Fruit fly (Drosophila melanogaster) whole organism, embryonic: ENCODE measurements around the gene CIA30.

Source experiments
- Ada2b ChIP-seq: fragments of 200-800 bp; sonication (Bioruptor generic); IDR thresholded peaks from 2 replicates; pipeline ENCODE4 v1.3.6; 2022; ENCODE audit warnings: missing biosample characterization, missing genetic modification characterization
- Aef1 ChIP-seq: fragments of 200-800 bp; sonication (Bioruptor generic); IDR thresholded peaks from 3 replicates; pipeline ENCODE4 v1.3.6; 2022; ENCODE audit warnings: missing biosample characterization, missing genetic modification characterization
- Awh ChIP-seq: fragments of 200-800 bp; sonication (Bioruptor generic); IDR thresholded peaks from 2 replicates; pipeline ENCODE4, ENCODE4 v1.3.6; 2022; ENCODE audit warnings: missing biosample characterization, missing genetic modification characterization
- BtbVII ChIP-seq: fragments of 200-800 bp; sonication (Bioruptor generic); optimal IDR thresholded peaks from 3 replicates; lab custom pipeline; 2017; ENCODE audit warnings: missing biosample characterization, mild to moderate bottlenecking, missing genetic modification characterization
- CG10543 ChIP-seq: fragments of 200-800 bp; sonication (Bioruptor generic); optimal IDR thresholded peaks from 3 replicates; lab custom pipeline; 2017; ENCODE audit warnings: missing biosample characterization, mild to moderate bottlenecking, missing genetic modification characterization, moderate library complexity
- CG12219 ChIP-seq: fragments of 200-800 bp; sonication (Bioruptor generic); optimal IDR thresholded peaks from 3 replicates; lab custom pipeline; 2018; ENCODE audit warnings: missing biosample characterization, mild to moderate bottlenecking, missing genetic modification characterization
- CG1233 ChIP-seq: fragments of 200-800 bp; sonication (Bioruptor generic); optimal IDR thresholded peaks from 4 replicates; lab custom pipeline; 2018; ENCODE audit warnings: missing biosample characterization, mild to moderate bottlenecking, missing genetic modification characterization
- CG13296 ChIP-seq: fragments of 200-800 bp; sonication (Bioruptor generic); optimal IDR thresholded peaks from 3 replicates; lab custom pipeline; 2018; ENCODE audit warnings: missing biosample characterization, mild to moderate bottlenecking, missing genetic modification characterization
- CG13424 ChIP-seq: fragments of 200-800 bp; sonication (Bioruptor generic); optimal IDR thresholded peaks from 2 replicates; lab custom pipeline; 2019; ENCODE audit warnings: missing biosample characterization, mild to moderate bottlenecking, missing genetic modification characterization, moderate library complexity
- CG14710 ChIP-seq: fragments of 200-800 bp; sonication (Bioruptor generic); optimal IDR thresholded peaks from 3 replicates; lab custom pipeline; 2019; ENCODE audit warnings: missing biosample characterization, mild to moderate bottlenecking, missing genetic modification characterization, moderate library complexity
- CG1647 ChIP-seq: fragments of 200-800 bp; sonication (Bioruptor generic); optimal IDR thresholded peaks from 3 replicates; lab custom pipeline; 2016; ENCODE audit warnings: missing biosample characterization, missing genetic modification characterization
- CG16813 ChIP-seq: fragments of 200-800 bp; sonication (Bioruptor generic); IDR thresholded peaks from 3 replicates; pipeline ENCODE4 v1.3.6; 2022; ENCODE audit warnings: missing biosample characterization, missing genetic modification characterization; ENCODE audit not compliant: partially characterized antibody
- CG17328 ChIP-seq: fragments of 200-800 bp; sonication (Bioruptor generic); IDR thresholded peaks from 2 replicates; pipeline ENCODE4 v1.3.6; 2022; ENCODE audit warnings: missing biosample characterization, missing genetic modification characterization
- CG18599 ChIP-seq: fragments of 200-800 bp; sonication (Bioruptor generic); optimal IDR thresholded peaks from 3 replicates; lab custom pipeline; 2017; ENCODE audit warnings: missing biosample characterization, missing genetic modification characterization, mild to moderate bottlenecking, moderate library complexity, missing genetic modification reagents
- CG2889 ChIP-seq: fragments of 200-800 bp; sonication (Bioruptor generic); IDR thresholded peaks from 3 replicates; pipeline ENCODE4 v1.3.6; 2022; ENCODE audit warnings: missing biosample characterization, missing genetic modification characterization
- CG31224 ChIP-seq: fragments of 200-800 bp; sonication (Bioruptor generic); IDR thresholded peaks from 2 replicates; pipeline ENCODE4 v1.3.6; 2022; ENCODE audit warnings: missing biosample characterization, missing genetic modification characterization
- CG42726 ChIP-seq: fragments of 200-800 bp; sonication (Bioruptor generic); IDR thresholded peaks from 2 replicates; pipeline ENCODE4 v1.3.6; 2022; ENCODE audit warnings: missing biosample characterization, missing genetic modification characterization; ENCODE audit not compliant: partially characterized antibody
- CG4707 ChIP-seq: fragments of 200-800 bp; sonication (Bioruptor generic); optimal IDR thresholded peaks from 2 replicates; lab custom pipeline; 2018; ENCODE audit warnings: missing biosample characterization, mild to moderate bottlenecking, missing genetic modification characterization, moderate library complexity
- CG4854 ChIP-seq: fragments of 200-800 bp; sonication (Bioruptor generic); optimal IDR thresholded peaks from 2 replicates; lab custom pipeline; 2016; ENCODE audit warnings: missing biosample characterization, missing genetic modification characterization, inconsistent platforms
- CG6854 ChIP-seq: fragments of 200-800 bp; sonication (Bioruptor generic); optimal IDR thresholded peaks from 3 replicates; lab custom pipeline; 2017; ENCODE audit warnings: missing biosample characterization, mild to moderate bottlenecking, missing genetic modification characterization
- CG7271 ChIP-seq: fragments of 200-800 bp; sonication (Bioruptor generic); optimal IDR thresholded peaks from 2 replicates; lab custom pipeline; 2018; ENCODE audit warnings: missing biosample characterization, mild to moderate bottlenecking, missing genetic modification characterization, moderate library complexity
- CG8478 ChIP-seq: fragments of >200 bp; optimal IDR thresholded peaks from 2 replicates; lab custom pipeline; 2018
- CG9817 ChIP-seq: fragments of 200-800 bp; sonication (Bioruptor generic); optimal IDR thresholded peaks from 2 replicates; lab custom pipeline; 2018; ENCODE audit warnings: missing biosample characterization, mild to moderate bottlenecking, missing genetic modification characterization, moderate library complexity
- CG9876 ChIP-seq: fragments of 200-800 bp; sonication (Bioruptor generic); optimal IDR thresholded peaks from 2 replicates; lab custom pipeline; 2016; ENCODE audit warnings: missing biosample characterization, missing genetic modification characterization
- CHES-1-like ChIP-seq: fragments of 200-800 bp; sonication (Bioruptor generic); optimal IDR thresholded peaks from 2 replicates; lab custom pipeline; 2016; ENCODE audit warnings: missing biosample characterization, missing genetic modification characterization
- Dbx ChIP-seq: fragments of 200-800 bp; sonication (Bioruptor generic); IDR thresholded peaks from 3 replicates; pipeline ENCODE4 v1.3.6; 2022; ENCODE audit warnings: missing biosample characterization, missing genetic modification characterization
- Dip2 ChIP-seq: fragments of 200-800 bp; sonication (Bioruptor generic); IDR thresholded peaks from 2 replicates; pipeline ENCODE4 v1.3.6; 2022; ENCODE audit warnings: missing biosample characterization, missing genetic modification characterization
- Dll ChIP-seq: fragments of 200-800 bp; sonication (Bioruptor generic); IDR thresholded peaks from 4 replicates; pipeline ENCODE4 v1.3.6; 2022; ENCODE audit warnings: missing biosample characterization, missing genetic modification characterization; ENCODE audit not compliant: partially characterized antibody
- Fer1 ChIP-seq: fragments of 200-800 bp; sonication (Bioruptor generic); optimal IDR thresholded peaks from 2 replicates; lab custom pipeline; 2017; ENCODE audit warnings: missing biosample characterization, mild to moderate bottlenecking, missing genetic modification characterization
- GATAe ChIP-seq: fragments of 200-800 bp; sonication (Bioruptor generic); conservative IDR thresholded peaks from 2 replicates; pipeline ENCODE4 v1.3.6; 2022; ENCODE audit warnings: missing biosample characterization, missing genetic modification characterization
- HLH3B ChIP-seq: fragments of 200-800 bp; sonication (Bioruptor generic); IDR thresholded peaks from 2 replicates; pipeline ENCODE4 v1.3.6; 2022; ENCODE audit warnings: missing biosample characterization, missing genetic modification characterization
- Hey ChIP-seq: fragments of 200-800 bp; sonication (Bioruptor generic); optimal IDR thresholded peaks from 3 replicates; lab custom pipeline; 2018; ENCODE audit warnings: missing biosample characterization, mild to moderate bottlenecking, missing genetic modification characterization
- Hmr ChIP-seq: fragments of 200-800 bp; sonication (Bioruptor generic); optimal IDR thresholded peaks from 3 replicates; lab custom pipeline; 2017; ENCODE audit warnings: mild to moderate bottlenecking, missing biosample characterization, missing genetic modification reagents, missing genetic modification characterization
- Hr51 ChIP-seq, 2 experiments: fragments of 200-800 bp; sonication (Bioruptor generic); optimal IDR thresholded peaks; 2 replicates in 1 of 2; 3 replicates in 1 of 2; lab custom pipeline; 2016 to 2018; ENCODE audit warnings: missing biosample characterization in 2 of 2, missing genetic modification characterization in 2 of 2, mild to moderate bottlenecking in 1 of 2, moderate library complexity in 1 of 2
- Med ChIP-seq: fragments of 200-800 bp; sonication (Bioruptor generic); peaks from one replicate; lab custom pipeline; 2016; ENCODE audit warnings: missing biosample characterization, missing genetic modification characterization, mild to moderate bottlenecking, inconsistent platforms, moderate library complexity
- NC2β ChIP-seq: fragments of 200-800 bp; sonication (Bioruptor generic); optimal IDR thresholded peaks from 2 replicates; lab custom pipeline; 2016; ENCODE audit warnings: missing biosample characterization, missing genetic modification characterization
- Oli ChIP-seq: fragments of 200-800 bp; sonication (Bioruptor generic); optimal IDR thresholded peaks from 2 replicates; lab custom pipeline; 2018; ENCODE audit warnings: missing biosample characterization, mild to moderate bottlenecking, missing genetic modification characterization, moderate library complexity
- Sox102F ChIP-seq: fragments of 200-800 bp; sonication (Bioruptor generic); optimal IDR thresholded peaks from 2 replicates; lab custom pipeline; 2018; ENCODE audit warnings: missing biosample characterization, mild to moderate bottlenecking, missing genetic modification characterization, moderate library complexity
- Sry-β ChIP-seq: fragments of 200-800 bp; sonication (Bioruptor generic); optimal IDR thresholded peaks from 2 replicates; lab custom pipeline; 2018; ENCODE audit warnings: missing biosample characterization, mild to moderate bottlenecking, missing genetic modification characterization, moderate library complexity
- Trl ChIP-seq, 3 experiments: fragments of >200 bp in 2 of 3; fragments of 200-800 bp in 1 of 3; sonication (Bioruptor generic) in 1 of 3; optimal IDR thresholded peaks; 2 replicates in 1 of 3; 3 replicates in 2 of 3; lab custom pipeline; 2016 to 2017; ENCODE audit warnings: missing biosample characterization in 1 of 3, missing genetic modification characterization in 1 of 3
- crp ChIP-seq, 2 experiments: fragments of 200-800 bp; sonication (Bioruptor generic); optimal IDR thresholded peaks; 2 replicates in 1 of 2; 3 replicates in 1 of 2; lab custom pipeline; 2017; ENCODE audit warnings: missing biosample characterization in 2 of 2, missing genetic modification characterization in 2 of 2, mild to moderate bottlenecking in 1 of 2, moderate library complexity in 1 of 2
- eve ChIP-seq, 2 experiments: fragments of >200 bp; optimal IDR thresholded peaks; 2 replicates each; lab custom pipeline; 2017; ENCODE audit warnings: missing biosample characterization in 2 of 2, missing genetic modification characterization in 2 of 2
- fd64A ChIP-seq: fragments of 200-800 bp; sonication (Bioruptor generic); optimal IDR thresholded peaks from 3 replicates; lab custom pipeline; 2018; ENCODE audit warnings: missing biosample characterization, mild to moderate bottlenecking, missing genetic modification characterization
- grn ChIP-seq: fragments of 200-800 bp; sonication (Bioruptor generic); optimal IDR thresholded peaks from 3 replicates; lab custom pipeline; 2017; ENCODE audit warnings: missing biosample characterization, missing genetic modification characterization
- jigr1 ChIP-seq: fragments of 200-800 bp; sonication (Bioruptor generic); IDR thresholded peaks from 3 replicates; pipeline ENCODE4 v1.3.6; 2022; ENCODE audit warnings: missing biosample characterization, missing genetic modification characterization
- mirr ChIP-seq: fragments of 200-800 bp; sonication (Bioruptor generic); optimal IDR thresholded peaks from 3 replicates; lab custom pipeline; 2018; ENCODE audit warnings: missing biosample characterization, mild to moderate bottlenecking, missing genetic modification characterization
- onecut ChIP-seq: fragments of 200-800 bp; sonication (Bioruptor generic); IDR thresholded peaks from 2 replicates; pipeline ENCODE4 v1.3.6; 2022; ENCODE audit warnings: missing biosample characterization, missing genetic modification characterization
- pnt ChIP-seq: fragments of 200-800 bp; sonication (Bioruptor generic); optimal IDR thresholded peaks from 3 replicates; lab custom pipeline; 2016; ENCODE audit warnings: missing biosample characterization, missing genetic modification characterization
- shn ChIP-seq: fragments of 200-800 bp; sonication (Bioruptor generic); optimal IDR thresholded peaks from 3 replicates; lab custom pipeline; 2016; ENCODE audit warnings: missing biosample characterization, missing genetic modification characterization
- stc ChIP-seq: fragments of 200-800 bp; sonication (Bioruptor generic); IDR thresholded peaks from 2 replicates; pipeline ENCODE4 v1.3.6; 2022; ENCODE audit warnings: missing biosample characterization, missing genetic modification characterization
- vfl ChIP-seq: fragments of 200-800 bp; sonication (Bioruptor generic); optimal IDR thresholded peaks from 2 replicates; lab custom pipeline; 2016; ENCODE audit warnings: missing biosample characterization, missing genetic modification characterization

CIA30 gene

DNA sequence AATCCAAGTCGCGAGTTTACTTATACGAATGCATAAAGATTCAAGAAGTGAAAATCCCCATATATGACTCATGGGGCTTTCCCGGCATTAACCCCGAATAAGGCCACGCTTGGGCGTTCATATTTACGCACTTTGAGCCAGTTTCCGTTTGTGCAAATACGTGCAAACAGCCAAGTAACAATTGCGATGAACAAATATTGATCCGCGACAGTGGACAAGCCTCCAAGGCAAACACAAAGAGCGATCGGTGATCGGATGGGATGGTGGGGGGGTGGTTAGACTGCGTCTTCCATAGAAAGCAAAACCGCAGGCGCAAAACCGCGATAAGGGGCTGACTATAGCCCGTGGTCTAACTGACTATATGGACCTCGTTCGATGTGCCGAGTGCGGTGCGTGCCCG is 20.5 kb downstream of the CIA30 start (continued):
- TF ChIP-seq CG12219 (GFP tag; lab: Kevin White, UChicago) (no peak), CG18599 (peak; percentile 27), jigr1 (GFP tag; lab: Robert Waterston, UW) (no peak), Oli (tag; lab: Kevin White, UChicago) (no peak), Hr51 (GFP tag; optimal IDR thresholded peaks at IDR 0.05; lab: Kevin White, UChicago) (no peak), CG14710 (tag; lab: Kevin White, UChicago) (no peak), CG4707 (GFP tag; lab: Kevin White, UChicago) (no peak), mirr (GFP tag; lab: Kevin White, UChicago) (peak; percentile 59), CG1647 (GFP tag; lab: Kevin White, UChicago) (no peak), shn (GFP tag; lab: Kevin White, UChicago) (no peak), fd64A (GFP tag; lab: Kevin White, UChicago) (peak; percentile 26), Trl (optimal IDR thresholded peaks at IDR 0.05; lab: Kevin White, UChicago) (no peak), Trl (GFP tag; optimal IDR thresholded peaks at IDR 0.05; lab: Kevin White, UChicago) (peak; percentile 12), Sox102F (GFP tag; lab: Kevin White, UChicago) (peak; percentile 37), eve (GFP tag; optimal IDR thresholded peaks at IDR 0.05; lab: Kevin White, UChicago) (no peak), Dbx (GFP tag; lab: Robert Waterston, UW) (0 out of 3 replicates have a peak, but pooled peaks have one; percentile 40), CG16813 (GFP tag; lab: Robert Waterston, UW) (no peak), CG8478 (no peak), Dip2 (no peak), Aef1 (GFP tag; lab: Robert Waterston, UW) (no peak), Awh (GFP tag; lab: Robert Waterston, UW) (no peak), stc (no peak), Hmr (GFP tag; lab: Kevin White, UChicago) (peak; percentile 7), CG10543 (GFP tag; lab: Kevin White, UChicago) (no peak), Fer1 (GFP tag; lab: Kevin White, UChicago) (peak; percentile 7), NC2β (no peak), CG7271 (tag; lab: Kevin White, UChicago) (no peak), BtbVII (GFP tag; lab: Kevin White, UChicago) (peak; percentile 15), CG6854 (no peak), Ada2b (no peak), Hey (no peak), vfl (GFP tag; lab: Kevin White, UChicago) (no peak), CG17328 (0 out of 2 replicates have a peak, but pooled peaks have one; percentile 32), GATAe (GFP tag; lab: Robert Waterston, UW) (no peak), CG13296 (peak; percentile 5), grn (GFP tag; lab: Kevin White, UChicago) (no peak), Med (GFP tag; lab: Kevin White, UChicago) (peak; percentile 89), CG9876 (GFP tag; lab: Kevin White, UChicago) (no peak), CG1233 (peak; percentile 31), CG2889 (GFP tag; lab: Robert Waterston, UW) (no peak), Sry-β (GFP tag; lab: Kevin White, UChicago) (no peak), CHES-1-like (GFP tag; lab: Kevin White, UChicago) (no peak), CG4854 (GFP tag; lab: Kevin White, UChicago) (no peak), HLH3B (GFP tag; lab: Robert Waterston, UW) (peak; percentile 41; the same call in 1 of the 2 replicates), Dll (GFP tag; lab: Robert Waterston, UW) (no peak), crp (GFP tag; optimal IDR thresholded peaks at IDR 0.05; lab: Kevin White, UChicago) (no peak), CG13424 (peak; percentile 15), CG42726 (GFP tag; lab: Robert Waterston, UW) (no peak), pnt (GFP tag; lab: Kevin White, UChicago) (no peak), onecut (GFP tag; lab: Robert Waterston, UW) (peak; percentile 9; the same call in 1 of the 2 replicates), CG31224 (no peak), CG9817 (tag; lab: Kevin White, UChicago) (peak; percentile 0)
